Worm (Caenorhabditis elegans) whole organism, mixed stage, embryonic: ENCODE data around the gene cpr-5.

ENCODE experiments used
- M03D4.4 ChIP-seq: sonication (generic microtip); optimal IDR thresholded peaks from 2 replicates; lab custom pipeline; 2017; ENCODE audit warnings: mild to moderate bottlenecking, missing genetic modification characterization, missing compliant biosample characterization
- bed-3 ChIP-seq: fragments of 200-800 bp; sonication (Bioruptor generic); optimal IDR thresholded peaks from 3 replicates; lab custom pipeline; 2018; ENCODE audit warnings: mild to moderate bottlenecking, missing genetic modification characterization, moderate library complexity, missing compliant biosample characterization
- ceh-43 ChIP-seq: fragments of 200-800 bp; sonication (Bioruptor generic); optimal IDR thresholded peaks from 2 replicates; lab custom pipeline; 2018; ENCODE audit warnings: mild to moderate bottlenecking, missing genetic modification characterization, moderate library complexity, missing compliant biosample characterization
- ces-1 ChIP-seq: fragments of 150-350 bp; optimal IDR thresholded peaks from 2 replicates; lab custom pipeline; 2014; ENCODE audit warnings: missing biosample characterization, missing genetic modification reagents, missing genetic modification characterization
- drap-1 ChIP-seq: fragments of 200-800 bp; sonication (Bioruptor generic); optimal IDR thresholded peaks from 3 replicates; lab custom pipeline; 2018; ENCODE audit warnings: mild to moderate bottlenecking, missing genetic modification characterization, missing compliant biosample characterization
- elt-1 ChIP-seq: sonication (generic microtip); optimal IDR thresholded peaks from 2 replicates; lab custom pipeline; 2017; ENCODE audit warnings: missing genetic modification characterization, mild to moderate bottlenecking, missing compliant biosample characterization, antibody characterized with exemption, moderate library complexity, borderline replicate concordance; ENCODE audit not compliant: insufficient read depth
- elt-3 ChIP-seq: fragments of 150-350 bp; optimal IDR thresholded peaks from 2 replicates; lab custom pipeline; 2014; ENCODE audit warnings: missing biosample characterization, missing genetic modification characterization
- flh-1 ChIP-seq: fragments of 200-800 bp; sonication (Bioruptor generic); optimal IDR thresholded peaks from 2 replicates; lab custom pipeline; 2018; ENCODE audit warnings: mild to moderate bottlenecking, missing genetic modification characterization, moderate library complexity, missing compliant biosample characterization
- hlh-1 ChIP-seq: fragments of 150-350 bp; optimal IDR thresholded peaks from 2 replicates; lab custom pipeline; 2014; ENCODE audit warnings: missing biosample characterization, missing genetic modification reagents, missing genetic modification characterization
- lin-13 ChIP-seq: fragments of 150-350 bp; optimal IDR thresholded peaks from 2 replicates; lab custom pipeline; 2014; ENCODE audit warnings: missing biosample characterization, missing genetic modification characterization
- lin-32 ChIP-seq: fragments of 200-800 bp; sonication (Bioruptor generic); optimal IDR thresholded peaks from 2 replicates; lab custom pipeline; 2018; ENCODE audit warnings: mild to moderate bottlenecking, missing genetic modification characterization, missing compliant biosample characterization
- mls-2 ChIP-seq: sonication (generic microtip); optimal IDR thresholded peaks from 2 replicates; lab custom pipeline; 2016; ENCODE audit warnings: mild to moderate bottlenecking, missing genetic modification characterization, moderate library complexity, missing compliant biosample characterization
- nhr-12 ChIP-seq: fragments of 150-350 bp; optimal IDR thresholded peaks from 2 replicates; lab custom pipeline; 2014; ENCODE audit warnings: missing biosample characterization, missing genetic modification characterization
- nhr-2 ChIP-seq: fragments of 150-350 bp; optimal IDR thresholded peaks from 2 replicates; lab custom pipeline; 2014; ENCODE audit warnings: missing biosample characterization, missing genetic modification characterization
- nhr-237 ChIP-seq: fragments of 150-350 bp; optimal IDR thresholded peaks from 2 replicates; lab custom pipeline; 2014; ENCODE audit warnings: missing biosample characterization, missing genetic modification characterization
- nhr-28 ChIP-seq: fragments of 150-350 bp; optimal IDR thresholded peaks from 2 replicates; lab custom pipeline; 2014; ENCODE audit warnings: missing biosample characterization, missing genetic modification characterization
- nhr-76 ChIP-seq: sonication (generic microtip); optimal IDR thresholded peaks from 2 replicates; lab custom pipeline; 2017; ENCODE audit warnings: missing biosample characterization, missing genetic modification characterization
- pha-4 ChIP-seq: fragments of 150-350 bp; optimal IDR thresholded peaks from 2 replicates; lab custom pipeline; 2018; ENCODE audit warnings: missing biosample characterization, missing genetic modification reagents, missing genetic modification characterization
- sem-2 ChIP-seq: fragments of 200-800 bp; sonication (Bioruptor generic); optimal IDR thresholded peaks from 2 replicates; lab custom pipeline; 2018; ENCODE audit warnings: mild to moderate bottlenecking, missing genetic modification characterization, missing compliant biosample characterization
- snpc-4 ChIP-seq: fragments of 150-350 bp; optimal IDR thresholded peaks from 2 replicates; lab custom pipeline; 2014; ENCODE audit warnings: missing biosample characterization, missing genetic modification characterization
- sptf-1 ChIP-seq: sonication (generic microtip); optimal IDR thresholded peaks from 2 replicates; lab custom pipeline; 2017; ENCODE audit warnings: mild to moderate bottlenecking, missing genetic modification characterization, moderate library complexity, missing compliant biosample characterization
- tbx-8 ChIP-seq: fragments of 200-800 bp; sonication (Bioruptor generic); optimal IDR thresholded peaks from 2 replicates; lab custom pipeline; 2018; ENCODE audit warnings: mild to moderate bottlenecking, missing genetic modification characterization, moderate library complexity, missing compliant biosample characterization
- unc-120 ChIP-seq: sonication (generic microtip); optimal IDR thresholded peaks from 2 replicates; lab custom pipeline; 2017; ENCODE audit warnings: missing genetic modification characterization, missing compliant biosample characterization; ENCODE audit not compliant: poor library complexity, severe bottlenecking
- unc-39 ChIP-seq: fragments of 150-350 bp; optimal IDR thresholded peaks from 2 replicates; lab custom pipeline; 2014; ENCODE audit warnings: missing biosample characterization, missing genetic modification characterization
- unc-62 ChIP-seq: fragments of 150-350 bp; optimal IDR thresholded peaks from 2 replicates; lab custom pipeline; 2014; ENCODE audit warnings: missing biosample characterization, missing genetic modification reagents, missing genetic modification characterization
- ztf-11 ChIP-seq: fragments of 150-350 bp; optimal IDR thresholded peaks from 2 replicates; lab custom pipeline; 2014; ENCODE audit warnings: missing biosample characterization, missing genetic modification characterization

Gene cpr-5

ce11 chrV:1142251-1142650 is 8.4 kb upstream of the cpr-5 start:
- TF ChIP-seq nhr-2, result no peak
- no peak for TF ChIP-seq elt-1 (tag; lab: Kevin White, UChicago)
- no peak for TF ChIP-seq unc-62
- no peak for TF ChIP-seq lin-13
- TF ChIP-seq M03D4.4 (tag; lab: Kevin White, UChicago), result no peak
- no peak for TF ChIP-seq ces-1 (GFP tag; lab: Kevin White, UChicago)
- TF ChIP-seq pha-4 (tag; lab: Kevin White, UChicago), result no peak
- no peak for TF ChIP-seq sptf-1 (tag; lab: Kevin White, UChicago)
- TF ChIP-seq ztf-11 (tag; lab: Kevin White, UChicago), result no peak

DNA sequence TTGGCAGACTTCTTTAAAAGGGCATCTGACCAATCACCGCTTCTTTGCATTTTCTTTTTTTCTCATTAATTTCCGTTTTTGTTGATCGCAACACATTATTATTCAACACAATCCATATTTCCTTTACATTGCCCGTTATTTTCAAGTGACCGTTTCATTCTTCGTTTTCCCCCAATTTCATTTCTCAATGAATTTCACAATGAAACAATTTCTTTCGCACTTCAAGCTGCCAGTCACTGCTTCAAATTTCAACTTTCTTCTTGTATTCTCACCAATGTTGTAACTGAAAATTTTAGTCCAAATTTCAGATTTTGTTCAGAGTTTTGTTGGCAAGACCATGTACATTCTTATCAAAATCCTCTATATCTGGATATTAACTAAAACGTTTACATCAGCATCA is 7.6 kb upstream of the cpr-5 start, which contains the start of gene cutl-22:
cutl-22 (plus strand) TSS at position 301 of the 400 bp plus-strand sequence.
- TF ChIP-seq elt-1 (tag; lab: Kevin White, UChicago) (no peak), nhr-12 (no peak), pha-4 (tag; lab: Kevin White, UChicago) (no peak), bed-3 (GFP tag; lab: Kevin White, UChicago) (no peak), nhr-76 (tag; lab: Kevin White, UChicago) (no peak), unc-62 (no peak), sptf-1 (tag; lab: Kevin White, UChicago) (no peak), nhr-28 (no peak), nhr-2 (no peak), unc-39 (tag; lab: Kevin White, UChicago) (no peak), hlh-1 (tag; lab: Kevin White, UChicago) (no peak), ztf-11 (tag; lab: Kevin White, UChicago) (no peak), nhr-237 (tag; lab: Kevin White, UChicago) (no peak), M03D4.4 (tag; lab: Kevin White, UChicago) (no peak)
- TF ChIP-seq, all 35 proteins: peak for 0

- TF ChIP-seq nhr-28, result no peak
Observed at ce11 chrV:1140806-1141205, 7.0 kb upstream of the cpr-5 start.

- TF ChIP-seq nhr-2 (no peak), nhr-28 (no peak), tbx-8 (no peak), ces-1 (GFP tag; lab: Kevin White, UChicago) (no peak), bed-3 (GFP tag; lab: Kevin White, UChicago) (no peak), drap-1 (GFP tag; lab: Kevin White, UChicago) (no peak), lin-32 (no peak)
Observed at ce11 chrV:1134302-1134701, 466 bp upstream of the cpr-5 start, which contains the start of gene cpr-8. Gene cpr-8 (plus strand): TSS chrV:1134602.

ce11 chrV:1133223-1133622 is 613 bp downstream of the cpr-5 start:
- TF ChIP-seq elt-3 (tag; lab: Kevin White, UChicago) (no peak), ztf-11 (tag; lab: Kevin White, UChicago) (no peak), unc-39 (tag; lab: Kevin White, UChicago) (no peak), nhr-76 (tag; lab: Kevin White, UChicago) (no peak), ceh-43 (GFP tag; lab: Kevin White, UChicago) (no peak), snpc-4 (tag; lab: Kevin White, UChicago) (no peak), M03D4.4 (tag; lab: Kevin White, UChicago) (no peak), sptf-1 (tag; lab: Kevin White, UChicago) (no peak), nhr-237 (tag; lab: Kevin White, UChicago) (no peak), mls-2 (no peak)

DNA sequence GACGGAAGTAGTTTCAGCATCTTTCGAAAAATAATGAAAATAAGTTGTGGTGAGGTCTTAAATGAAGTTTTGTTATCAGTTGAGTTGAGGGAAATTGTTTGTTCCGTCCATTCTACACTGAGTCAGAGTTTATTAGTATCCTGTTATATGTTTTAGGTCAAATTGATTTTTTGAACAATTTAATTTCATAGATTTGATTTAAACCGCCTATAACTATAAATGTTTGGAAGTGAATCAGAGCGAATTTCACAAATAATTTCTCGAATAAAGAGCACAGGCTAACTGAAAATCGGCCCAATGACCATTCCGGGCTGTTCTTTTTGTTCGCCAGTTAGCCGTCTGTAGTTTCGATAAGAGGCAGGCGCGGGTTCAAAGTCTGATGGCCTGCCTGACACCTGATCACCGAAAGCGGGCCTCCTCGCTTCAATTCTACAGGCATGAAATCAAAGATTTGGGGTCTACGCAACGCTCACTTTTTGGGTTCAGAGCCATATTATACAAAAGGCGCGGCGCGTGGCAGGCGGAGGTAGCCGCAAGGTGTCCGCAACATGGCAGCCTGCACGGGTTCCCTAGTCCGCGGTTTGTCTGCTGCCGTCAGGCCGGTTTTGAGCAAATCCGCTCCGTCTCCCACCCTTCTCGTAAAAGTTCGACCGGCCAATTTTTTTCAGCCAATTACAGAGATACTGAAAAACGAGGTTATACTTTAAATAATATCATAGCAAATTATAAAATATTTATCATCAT is 1.8 kb downstream of the cpr-5 start, which contains the start of gene W07B8.4:
W07B8.4 (minus strand) TSS at position 51 of the 744 bp plus-strand sequence.
- TF ChIP-seq flh-1 (GFP tag; lab: Kevin White, UChicago) (no peak), tbx-8 (no peak), nhr-28 (no peak), snpc-4 (tag; lab: Kevin White, UChicago) (no peak), ces-1 (GFP tag; lab: Kevin White, UChicago) (no peak), unc-62 (no peak), mls-2 (no peak), elt-1 (tag; lab: Kevin White, UChicago) (no peak), sptf-1 (tag; lab: Kevin White, UChicago) (no peak), bed-3 (GFP tag; lab: Kevin White, UChicago) (no peak), unc-120 (tag; lab: Kevin White, UChicago) (no peak), sem-2 (GFP tag; lab: Kevin White, UChicago) (no peak), drap-1 (GFP tag; lab: Kevin White, UChicago) (no peak), ceh-43 (GFP tag; lab: Kevin White, UChicago) (no peak)
